Worm (Caenorhabditis elegans): ENCODE measurements around the gene acl-12.

The acl-12 gene

DNA sequence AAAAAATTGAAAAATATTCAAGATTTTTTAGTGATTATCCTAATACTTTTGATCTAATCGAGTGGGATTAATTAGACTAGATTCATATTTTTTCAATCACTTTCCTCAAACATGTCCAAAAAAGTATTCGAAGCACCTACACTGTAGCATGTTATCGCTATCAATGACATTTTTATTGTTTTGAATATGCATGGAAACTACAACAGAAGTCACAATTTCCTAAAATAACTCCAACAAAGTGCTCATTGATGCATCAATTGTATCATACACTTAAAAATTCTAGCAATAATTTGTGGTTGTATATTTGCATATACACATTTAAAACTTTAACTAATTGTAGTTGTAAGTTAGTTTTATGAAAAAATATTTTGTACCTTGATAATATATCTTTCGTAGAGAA, 2.3 kb downstream of the acl-12 start:
- no peak for TF ChIP-seq drap-1 (GFP tag; optimal IDR thresholded peaks at IDR 0.05)

DNA sequence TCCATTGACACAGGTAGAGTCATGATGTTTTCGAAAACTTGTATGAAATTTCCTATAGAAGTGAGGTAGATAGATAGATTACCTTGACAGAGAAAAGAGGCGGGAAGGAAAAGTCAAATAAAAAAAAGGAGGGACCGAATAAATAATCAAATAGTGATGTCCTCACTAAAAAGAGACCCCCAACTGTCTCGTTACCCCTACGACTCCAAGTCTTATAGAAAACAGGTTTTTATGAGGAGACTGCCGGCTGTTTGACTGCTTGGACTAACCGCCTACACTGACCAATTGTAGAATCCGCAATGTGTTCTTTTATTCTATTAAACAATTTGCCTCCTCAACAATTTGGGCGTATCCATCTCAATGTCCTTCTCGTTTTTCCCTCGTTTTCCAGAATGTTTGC, 4.4 kb downstream of the acl-12 start, which contains the start of gene C01C10.2:
Gene C01C10.2 (minus strand): TSS at position 170 of the 400 bp plus-strand sequence.
- TF ChIP-seq drap-1 (GFP tag; optimal IDR thresholded peaks at IDR 0.05) (no peak), blmp-1 (tag; optimal IDR thresholded peaks at IDR 0.05) (no peak), nhr-237 (tag; optimal IDR thresholded peaks at IDR 0.05) (no peak), ces-1 (GFP tag; optimal IDR thresholded peaks at IDR 0.05) (peak; percentile 21)

DNA sequence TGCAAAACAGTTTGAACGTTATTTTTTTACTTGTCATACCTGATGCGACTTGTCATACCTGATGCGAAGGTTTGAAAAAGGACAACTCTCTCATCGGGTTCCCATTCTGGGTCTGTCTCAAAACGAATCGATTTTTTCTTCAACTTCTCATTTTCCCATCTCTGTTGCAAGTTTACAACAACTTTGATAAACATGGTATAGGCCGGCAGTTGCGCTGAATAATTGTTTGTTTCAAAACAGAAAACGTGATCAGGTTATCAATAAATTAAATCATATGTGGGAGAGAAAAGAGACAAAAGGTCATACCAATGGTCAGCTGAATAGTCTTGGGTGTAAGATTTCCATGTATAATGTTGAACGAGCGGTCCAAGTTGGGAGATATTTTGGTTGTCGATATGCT, 5.5 kb downstream of the acl-12 start:
- no peak for TF ChIP-seq ceh-43 (GFP tag; optimal IDR thresholded peaks at IDR 0.05)

DNA sequence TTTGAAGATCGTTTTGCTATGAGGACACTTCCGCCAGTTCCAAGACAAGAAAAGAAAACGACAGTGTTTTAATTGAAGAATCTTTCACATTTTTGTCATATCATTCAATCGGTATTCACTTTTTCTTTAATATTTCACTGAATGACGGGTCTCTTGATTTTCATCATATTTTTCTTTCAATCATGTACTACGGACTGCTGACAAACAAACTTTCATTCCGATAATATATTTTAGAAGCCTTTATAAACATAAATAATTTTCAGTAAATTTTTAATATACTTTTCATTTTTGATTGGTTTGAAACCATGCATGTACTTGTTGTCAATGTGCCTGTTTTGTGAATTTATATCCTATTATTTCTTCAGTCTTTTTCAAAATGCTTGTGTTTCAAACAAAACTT, 9.1 kb downstream of the acl-12 start, which contains the start of gene clc-5:
Gene clc-5 (plus strand): TSS at position 301 of the 400 bp plus-strand sequence.
- no peak for TF ChIP-seq zip-8 (tag; optimal IDR thresholded peaks at IDR 0.05)
- no peak for TF ChIP-seq snpc-4 (tag; optimal IDR thresholded peaks at IDR 0.05)
- no peak for TF ChIP-seq elt-3 (tag; optimal IDR thresholded peaks at IDR 0.05)
- TF ChIP-seq cnd-1 (tag; optimal IDR thresholded peaks at IDR 0.05) = no peak
- TF ChIP-seq ztf-11 (tag; optimal IDR thresholded peaks at IDR 0.05) = no peak
- no peak for TF ChIP-seq sem-2 (GFP tag; optimal IDR thresholded peaks at IDR 0.05)
- TF ChIP-seq nhr-237 (tag; optimal IDR thresholded peaks at IDR 0.05) = no peak
- TF ChIP-seq ceh-39 (tag; optimal IDR thresholded peaks at IDR 0.05) = no peak
- TF ChIP-seq tbx-8 (GFP tag; optimal IDR thresholded peaks at IDR 0.05) = no peak
- TF ChIP-seq lsy-2 (tag; optimal IDR thresholded peaks at IDR 0.05) = no peak
- TF ChIP-seq hlh-1 (tag; optimal IDR thresholded peaks at IDR 0.05) = no peak
- no peak for TF ChIP-seq mep-1 (tag; optimal IDR thresholded peaks at IDR 0.05)
- no peak for TF ChIP-seq nhr-76 (tag; optimal IDR thresholded peaks at IDR 0.05)
- no peak for TF ChIP-seq bed-3 (GFP tag; optimal IDR thresholded peaks at IDR 0.05)
- no peak for TF ChIP-seq mab-5 (tag; optimal IDR thresholded peaks at IDR 0.05)
- TF ChIP-seq unc-39 (tag; optimal IDR thresholded peaks at IDR 0.05) = no peak
- no peak for TF ChIP-seq pha-4 (tag; optimal IDR thresholded peaks at IDR 0.05)
- no peak for TF ChIP-seq flh-1 (GFP tag; optimal IDR thresholded peaks at IDR 0.05)
- no peak for TF ChIP-seq nhr-12 (tag; optimal IDR thresholded peaks at IDR 0.05)
- no peak for TF ChIP-seq lin-13 (tag; optimal IDR thresholded peaks at IDR 0.05)

DNA sequence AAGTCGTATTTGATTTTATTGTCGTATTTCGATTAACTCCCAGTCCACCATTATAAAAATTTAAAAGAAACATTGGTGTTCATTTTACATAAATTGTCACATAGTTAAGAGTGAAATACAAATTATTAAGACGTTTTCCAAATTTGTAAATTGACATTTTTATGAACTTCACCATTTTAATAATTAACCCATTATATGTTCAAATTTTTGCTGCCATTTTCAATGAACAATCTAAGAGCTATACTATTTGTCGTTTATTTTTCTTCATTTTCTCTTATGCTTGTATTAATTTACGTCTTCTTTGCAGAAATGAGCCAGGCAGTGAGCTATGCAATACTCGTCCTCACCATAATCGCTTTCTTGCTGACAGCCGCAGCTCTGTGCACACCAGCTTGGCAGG, 11.2 kb downstream of the acl-12 start, which contains the start of gene clc-2:
Gene clc-2 (plus strand): TSS at position 301 of the 400 bp plus-strand sequence.
- TF ChIP-seq hlh-1 (tag; optimal IDR thresholded peaks at IDR 0.05) (no peak), M03D4.4 (tag; optimal IDR thresholded peaks at IDR 0.05) (no peak), snpc-4 (tag; optimal IDR thresholded peaks at IDR 0.05) (no peak), ham-2 (GFP tag; optimal IDR thresholded peaks at IDR 0.05) (no peak), cnd-1 (tag; optimal IDR thresholded peaks at IDR 0.05) (no peak)

DNA sequence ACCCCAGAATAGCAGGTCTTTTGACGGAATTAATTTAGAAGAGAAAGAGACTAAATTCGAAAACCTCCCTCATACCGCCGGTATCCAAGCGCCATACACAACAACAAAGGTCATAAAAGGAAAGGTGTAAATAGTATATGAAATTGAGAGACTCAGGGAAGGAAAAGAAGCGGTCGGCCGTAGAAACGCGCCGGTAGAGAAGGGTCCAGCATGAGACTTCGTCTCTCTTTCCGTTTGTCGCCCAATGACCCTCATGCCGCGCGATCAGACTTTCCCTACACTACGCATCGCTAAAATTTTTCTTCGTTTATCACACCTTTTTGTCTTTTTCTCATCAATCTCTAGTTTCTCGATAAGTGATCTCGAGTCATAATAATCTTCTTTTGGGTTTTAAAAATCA, 11.9 kb downstream of the acl-12 start:
- TF ChIP-seq ces-1 (GFP tag; optimal IDR thresholded peaks at IDR 0.05) = no peak
- TF ChIP-seq cnd-1 (tag; optimal IDR thresholded peaks at IDR 0.05) = no peak
- TF ChIP-seq ham-2 (GFP tag; optimal IDR thresholded peaks at IDR 0.05) = peak; percentile 69
- no peak for TF ChIP-seq pha-4 (tag; optimal IDR thresholded peaks at IDR 0.05)
- TF ChIP-seq elt-3 (tag; optimal IDR thresholded peaks at IDR 0.05) = no peak
- no peak for TF ChIP-seq ztf-11 (tag; optimal IDR thresholded peaks at IDR 0.05)
- peak; percentile 44 for TF ChIP-seq sptf-1 (tag; optimal IDR thresholded peaks at IDR 0.05)
- no peak for TF ChIP-seq M03D4.4 (tag; optimal IDR thresholded peaks at IDR 0.05)
- TF ChIP-seq lin-32 (GFP tag; optimal IDR thresholded peaks at IDR 0.05) = no peak
- TF ChIP-seq drap-1 (GFP tag; optimal IDR thresholded peaks at IDR 0.05) = no peak

DNA sequence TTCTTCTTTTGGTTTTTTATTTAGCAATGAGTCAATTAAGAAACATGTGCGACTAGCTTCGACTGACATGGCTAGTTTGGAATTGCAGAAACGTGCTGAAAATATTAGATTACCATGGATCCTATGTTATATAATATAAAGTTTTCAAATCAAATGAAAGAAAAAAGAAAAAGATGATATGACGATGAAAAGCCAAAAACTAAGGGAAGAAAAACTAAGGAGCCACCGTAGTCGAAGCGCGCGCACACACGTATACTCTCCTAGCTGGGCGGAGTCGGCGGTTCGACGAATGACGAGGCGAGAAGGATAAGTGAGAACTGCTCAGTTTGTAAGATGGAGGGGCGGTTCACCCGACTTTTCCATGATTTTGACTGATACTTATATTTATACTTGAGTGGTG, 17.6 kb downstream of the acl-12 start, which contains the start of gene mnm-2:
Gene mnm-2 (minus strand): TSS at position 101 of the 400 bp plus-strand sequence.
- no peak for TF ChIP-seq drap-1 (GFP tag; optimal IDR thresholded peaks at IDR 0.05)
- TF ChIP-seq blmp-1 (tag; optimal IDR thresholded peaks at IDR 0.05) = no peak
- no peak for TF ChIP-seq snpc-4 (tag; optimal IDR thresholded peaks at IDR 0.05)
- no peak for TF ChIP-seq nhr-12 (tag; optimal IDR thresholded peaks at IDR 0.05)
- no peak for TF ChIP-seq unc-39 (tag; optimal IDR thresholded peaks at IDR 0.05)
- no peak for TF ChIP-seq lsy-2 (tag; optimal IDR thresholded peaks at IDR 0.05)
- no peak for TF ChIP-seq cnd-1 (tag; optimal IDR thresholded peaks at IDR 0.05)
- no peak for TF ChIP-seq nhr-28 (tag; optimal IDR thresholded peaks at IDR 0.05)
- no peak for TF ChIP-seq nhr-237 (tag; optimal IDR thresholded peaks at IDR 0.05)
- TF ChIP-seq mep-1 (tag; optimal IDR thresholded peaks at IDR 0.05) = no peak
- TF ChIP-seq sptf-1 (tag; optimal IDR thresholded peaks at IDR 0.05) = no peak
- no peak for TF ChIP-seq elt-3 (tag; optimal IDR thresholded peaks at IDR 0.05)
- TF ChIP-seq mls-2 (tag; optimal IDR thresholded peaks at IDR 0.05) = no peak
- TF ChIP-seq ztf-11 (tag; optimal IDR thresholded peaks at IDR 0.05) = no peak
